Fruit fly (Drosophila melanogaster) whole organism, wandering third instar larva: ENCODE measurements around the gene Odj.

ENCODE experiments used
- Abd-B ChIP-seq: fragments of >200 bp; optimal IDR thresholded peaks from 2 replicates; lab custom pipeline; 2017; ENCODE audit warnings: missing biosample characterization, missing genetic modification characterization
- CG32264 ChIP-seq: fragments of 200-800 bp; sonication (Bioruptor generic); optimal IDR thresholded peaks from 2 replicates; lab custom pipeline; 2016; ENCODE audit warnings: missing biosample characterization, missing genetic modification characterization
- CG9705 ChIP-seq: fragments of 200-800 bp; sonication (Bioruptor generic); optimal IDR thresholded peaks from 2 replicates; lab custom pipeline; 2018; ENCODE audit warnings: missing biosample characterization, mild to moderate bottlenecking, missing genetic modification characterization
- Dfd ChIP-seq: fragments of >200 bp; optimal IDR thresholded peaks from 2 replicates; lab custom pipeline; 2017; ENCODE audit warnings: missing biosample characterization, missing genetic modification characterization
- Dif ChIP-seq: fragments of 200-275, 200-300 bp; sonication (Bioruptor generic); optimal IDR thresholded peaks from 2 replicates; lab custom pipeline; 2018; ENCODE audit warnings: missing biosample characterization, missing genetic modification characterization; ENCODE audit not compliant: partially characterized antibody
- GATAd ChIP-seq: sonication (Bioruptor generic); optimal IDR thresholded peaks from 2 replicates; lab custom pipeline; 2016; ENCODE audit warnings: missing biosample characterization, missing genetic modification characterization
- HLH106 ChIP-seq: fragments of 200-800 bp; optimal IDR thresholded peaks from 3 replicates; lab custom pipeline; 2019; ENCODE audit warnings: missing biosample characterization, mild to moderate bottlenecking, missing genetic modification characterization, moderate library complexity
- Hnf4 ChIP-seq: fragments of 200-800 bp; sonication (Bioruptor generic); optimal IDR thresholded peaks from 2 replicates; lab custom pipeline; 2016; ENCODE audit warnings: missing biosample characterization, mild to moderate bottlenecking, missing genetic modification characterization
- Hr78 ChIP-seq: fragments of >200 bp; optimal IDR thresholded peaks from 2 replicates; lab custom pipeline; 2017; ENCODE audit warnings: missing biosample characterization, missing genetic modification characterization
- Hr83 ChIP-seq: fragments of 200-300 bp; sonication (Bioruptor generic); optimal IDR thresholded peaks from 2 replicates; lab custom pipeline; 2016; ENCODE audit warnings: missing biosample characterization, mild to moderate bottlenecking, missing genetic modification characterization, moderate library complexity; ENCODE audit not compliant: poor library complexity, severe bottlenecking
- Jra ChIP-seq: sonication (Bioruptor generic); optimal IDR thresholded peaks from 2 replicates; lab custom pipeline; 2016; ENCODE audit warnings: missing biosample characterization, missing genetic modification characterization
- Mio ChIP-seq: sonication (Bioruptor generic); optimal IDR thresholded peaks from 2 replicates; lab custom pipeline; 2016; ENCODE audit warnings: missing biosample characterization, missing genetic modification characterization
- Myc ChIP-seq: fragments of >200 bp; optimal IDR thresholded peaks from 2 replicates; lab custom pipeline; 2017
- N ChIP-seq: fragments of >200 bp; optimal IDR thresholded peaks from 2 replicates; lab custom pipeline; 2018; ENCODE audit warnings: missing biosample characterization, missing external identifiers, missing genetic modification characterization
- OdsH ChIP-seq: fragments of 200-800 bp; sonication (Bioruptor generic); optimal IDR thresholded peaks from 2 replicates; lab custom pipeline; 2016; ENCODE audit warnings: missing biosample characterization, mild to moderate bottlenecking, missing genetic modification characterization
- Rel ChIP-seq, 2 experiments: fragments of 200-800 bp; sonication (Bioruptor generic) in 1 of 2; optimal IDR thresholded peaks; 2 replicates in 1 of 2; 3 replicates in 1 of 2; lab custom pipeline; 2016 to 2019; ENCODE audit warnings: mild to moderate bottlenecking in 2 of 2, missing biosample characterization in 2 of 2, missing genetic modification characterization in 2 of 2, moderate library complexity in 1 of 2
- br ChIP-seq: fragments of 200-800 bp; sonication (Bioruptor generic); optimal IDR thresholded peaks from 2 replicates; lab custom pipeline; 2016; ENCODE audit warnings: missing biosample characterization, missing genetic modification characterization
- brk ChIP-seq: fragments of 200-800 bp; sonication (Bioruptor generic); optimal IDR thresholded peaks from 2 replicates; lab custom pipeline; 2016; ENCODE audit warnings: missing biosample characterization, mild to moderate bottlenecking, missing genetic modification characterization
- dl ChIP-seq, 2 experiments: fragments of 175-275, 200-275 bp in 1 of 2; fragments of 200-275 bp in 1 of 2; sonication (Bioruptor generic); optimal IDR thresholded peaks; lab custom pipeline; 2018; ENCODE audit warnings: mild to moderate bottlenecking in 2 of 2, missing biosample characterization in 2 of 2, missing genetic modification characterization in 2 of 2, moderate library complexity in 2 of 2; ENCODE audit not compliant: partially characterized antibody in 2 of 2, insufficient read depth in 1 of 2
- dmrt93B ChIP-seq: fragments of 200-800 bp; sonication (Bioruptor generic); optimal IDR thresholded peaks from 2 replicates; lab custom pipeline; 2018; ENCODE audit warnings: missing biosample characterization, mild to moderate bottlenecking, missing genetic modification characterization
- ey ChIP-seq: fragments of 200-800 bp; sonication (Bioruptor generic); optimal IDR thresholded peaks from 2 replicates; lab custom pipeline; 2016; ENCODE audit warnings: missing biosample characterization, missing genetic modification characterization
- foxo ChIP-seq, 2 experiments: fragments of 200-800 bp; sonication (Bioruptor generic); optimal IDR thresholded peaks; 2 replicates in 1 of 2; 3 replicates in 1 of 2; lab custom pipeline; 2016 to 2017; ENCODE audit warnings: missing biosample characterization in 2 of 2, missing genetic modification characterization in 2 of 2
- h ChIP-seq: fragments of 200-800 bp; sonication (Bioruptor generic); optimal IDR thresholded peaks from 3 replicates; lab custom pipeline; 2016; ENCODE audit warnings: missing biosample characterization, mild to moderate bottlenecking, missing genetic modification characterization
- jim ChIP-seq: fragments of 175-275, 200-325 bp; sonication (Bioruptor generic); optimal IDR thresholded peaks from 2 replicates; lab custom pipeline; 2016; ENCODE audit warnings: missing biosample characterization, mild to moderate bottlenecking, missing genetic modification characterization
- pan ChIP-seq: fragments of >200 bp; optimal IDR thresholded peaks from 2 replicates; lab custom pipeline; 2017
- rgr ChIP-seq: fragments of 200-800 bp; sonication (Bioruptor generic); optimal IDR thresholded peaks from 3 replicates; lab custom pipeline; 2016; ENCODE audit warnings: missing biosample characterization, mild to moderate bottlenecking, missing genetic modification characterization
- sage ChIP-seq: fragments of 200-800 bp; sonication (Bioruptor generic); optimal IDR thresholded peaks from 2 replicates; lab custom pipeline; 2016; ENCODE audit warnings: missing biosample characterization, mild to moderate bottlenecking, missing genetic modification characterization
- sv ChIP-seq: fragments of 200-800 bp; sonication (Bioruptor generic); optimal IDR thresholded peaks from 3 replicates; lab custom pipeline; 2016; ENCODE audit warnings: missing biosample characterization, missing genetic modification characterization
- tai ChIP-seq: sonication (Bioruptor generic); optimal IDR thresholded peaks from 2 replicates; lab custom pipeline; 2016; ENCODE audit warnings: missing biosample characterization, missing genetic modification characterization
- usp ChIP-seq: fragments of >200 bp; optimal IDR thresholded peaks from 2 replicates; lab custom pipeline; 2017; ENCODE audit warnings: missing biosample characterization, missing genetic modification characterization
- woc ChIP-seq: sonication (Bioruptor generic); optimal IDR thresholded peaks from 2 replicates; lab custom pipeline; 2016; ENCODE audit warnings: missing biosample characterization, mild to moderate bottlenecking, missing genetic modification characterization

The Odj gene

DNA sequence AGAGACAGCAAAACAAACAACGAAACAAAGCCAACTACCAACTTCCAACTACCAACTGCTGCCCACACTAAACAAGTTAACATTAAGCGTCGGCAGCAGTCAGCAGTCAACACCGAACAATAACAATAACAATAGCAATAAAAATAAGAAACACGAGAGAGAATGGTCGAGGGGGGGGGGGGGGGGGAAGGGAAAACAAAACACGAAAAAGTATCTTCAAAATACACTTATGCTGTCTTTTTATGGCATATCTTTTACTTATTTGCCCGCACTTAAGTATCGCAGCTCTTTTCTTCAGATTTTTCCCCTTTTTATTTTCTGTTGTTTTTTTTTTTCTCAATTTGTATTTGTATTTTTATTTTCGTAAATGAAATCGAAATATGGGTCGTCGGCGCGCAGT lies 15.7 kb downstream of the Odj start:
- TF ChIP-seq jim (no peak), OdsH (GFP tag; lab: Kevin White, UChicago) (no peak), tai (no peak), dmrt93B (GFP tag; lab: Kevin White, UChicago) (no peak), sv (no peak), ey (GFP tag; lab: Kevin White, UChicago) (no peak), foxo (GFP tag; optimal IDR thresholded peaks at IDR 0.05; lab: Kevin White, UChicago) (no peak), Rel (GFP tag; optimal IDR thresholded peaks at IDR 0.05; lab: Kevin White, UChicago) (no peak), Rel (tag; optimal IDR thresholded peaks at IDR 0.05; lab: Kevin White, UChicago) (no peak), Hr78 (GFP tag; lab: Kevin White, UChicago) (no peak), Dif (GFP tag; lab: Kevin White, UChicago) (no peak), h (no peak), brk (GFP tag; lab: Kevin White, UChicago) (no peak), woc (GFP tag; lab: Kevin White, UChicago) (no peak), usp (no peak), dl (GFP tag; optimal IDR thresholded peaks at IDR 0.05; lab: Kevin White, UChicago; ENCODE audit: insufficient read depth in 1 of 2, partially characterized antibody in 2 of 2) (no peak)
- TF ChIP-seq, all 38 proteins: peak for 0

DNA sequence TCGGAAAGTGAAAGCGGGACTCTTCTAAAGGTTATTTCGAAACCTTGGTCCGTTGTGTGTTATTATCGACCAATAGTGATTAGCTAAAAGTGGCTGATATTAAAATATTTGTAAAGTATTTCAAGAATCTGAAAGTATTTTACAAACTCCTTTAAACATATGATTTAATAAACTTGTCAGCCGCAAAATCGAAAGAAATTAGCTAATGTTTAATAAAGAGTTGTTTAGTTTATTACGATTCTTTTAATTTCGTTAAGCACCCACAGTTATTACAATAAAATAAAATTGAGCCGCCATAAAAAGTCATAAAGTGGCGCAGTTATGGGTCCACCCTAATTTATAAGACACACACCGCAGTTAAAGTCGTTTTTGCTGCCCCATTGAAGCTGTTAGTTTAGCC lies 19.1 kb downstream of the Odj start:
- TF ChIP-seq GATAd (GFP tag; lab: Kevin White, UChicago) (no peak), Dfd (GFP tag; lab: Kevin White, UChicago) (no peak), foxo (GFP tag; optimal IDR thresholded peaks at IDR 0.05; lab: Kevin White, UChicago) (no peak), tai (no peak), Abd-B (GFP tag; lab: Kevin White, UChicago) (no peak), N (GFP tag; lab: Kevin White, UChicago) (no peak), HLH106 (tag; lab: Kevin White, UChicago) (no peak), ey (GFP tag; lab: Kevin White, UChicago) (no peak), Dif (GFP tag; lab: Kevin White, UChicago) (no peak), Hnf4 (GFP tag; lab: Kevin White, UChicago) (no peak), sage (no peak), dl (GFP tag; optimal IDR thresholded peaks at IDR 0.05; lab: Kevin White, UChicago; ENCODE audit: insufficient read depth in 1 of 2, partially characterized antibody in 2 of 2) (no peak), Mio (GFP tag; lab: Kevin White, UChicago) (no peak), OdsH (GFP tag; lab: Kevin White, UChicago) (no peak), woc (GFP tag; lab: Kevin White, UChicago) (no peak), Hr78 (GFP tag; lab: Kevin White, UChicago) (no peak), Hr83 (GFP tag; lab: Kevin White, UChicago) (no peak), CG9705 (GFP tag; lab: Kevin White, UChicago) (no peak), CG32264 (GFP tag; lab: Kevin White, UChicago) (no peak)
- TF ChIP-seq, all 38 proteins: peak for 0

DNA sequence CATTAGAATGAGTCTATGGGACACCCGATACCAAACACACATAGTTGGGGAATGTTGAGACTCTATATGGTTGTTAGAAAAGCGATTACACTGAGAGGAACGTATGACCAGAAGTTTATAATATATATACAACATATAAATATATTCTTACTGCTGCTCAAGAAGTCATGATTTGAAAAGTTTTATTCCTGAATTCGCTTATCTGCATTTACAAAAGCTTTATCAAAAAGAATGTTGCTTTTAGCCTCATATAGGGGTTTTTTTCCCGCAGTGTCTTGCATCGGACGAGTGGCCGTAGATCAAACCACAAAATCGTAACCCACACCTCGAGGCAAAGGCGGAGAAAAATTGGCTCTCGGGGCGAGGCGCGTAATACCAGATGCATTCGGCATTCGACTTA lies 21.2 kb downstream of the Odj start:
- TF ChIP-seq dl (GFP tag; optimal IDR thresholded peaks at IDR 0.05; lab: Kevin White, UChicago; ENCODE audit: insufficient read depth in 1 of 2, partially characterized antibody in 2 of 2): no peak

DNA sequence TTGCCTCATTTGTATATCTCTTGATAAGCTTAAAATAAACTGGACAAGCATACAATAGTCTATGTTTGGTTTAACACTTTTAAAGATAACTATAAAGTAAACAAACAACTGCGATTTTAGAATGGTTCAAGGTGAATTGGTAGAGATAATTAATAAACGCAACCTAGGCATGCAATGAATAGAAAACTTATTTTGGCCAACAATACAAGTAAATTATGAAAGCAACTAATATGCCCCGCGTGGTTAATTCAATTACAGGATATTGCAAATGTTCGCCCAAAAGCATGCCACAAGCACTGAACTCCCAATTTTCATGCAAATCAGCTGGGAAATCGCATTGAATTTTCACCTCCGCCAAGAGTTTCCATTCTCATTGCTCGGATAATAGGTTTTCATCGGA lies 24.8 kb downstream of the Odj start:
- TF ChIP-seq Jra (GFP tag; lab: Kevin White, UChicago) (no peak), sage (no peak), Hr83 (GFP tag; lab: Kevin White, UChicago) (no peak), OdsH (GFP tag; lab: Kevin White, UChicago) (no peak), brk (GFP tag; lab: Kevin White, UChicago) (no peak), Abd-B (GFP tag; lab: Kevin White, UChicago) (no peak), rgr (GFP tag; lab: Kevin White, UChicago) (no peak), Dfd (GFP tag; lab: Kevin White, UChicago) (no peak), foxo (GFP tag; optimal IDR thresholded peaks at IDR 0.05; lab: Kevin White, UChicago) (no peak), usp (no peak), br (GFP tag; lab: Kevin White, UChicago) (no peak), pan (lab: Kevin White, UChicago) (no peak), Hnf4 (GFP tag; lab: Kevin White, UChicago) (no peak), HLH106 (tag; lab: Kevin White, UChicago) (no peak)
- TF ChIP-seq, all 38 proteins: peak for 0

DNA sequence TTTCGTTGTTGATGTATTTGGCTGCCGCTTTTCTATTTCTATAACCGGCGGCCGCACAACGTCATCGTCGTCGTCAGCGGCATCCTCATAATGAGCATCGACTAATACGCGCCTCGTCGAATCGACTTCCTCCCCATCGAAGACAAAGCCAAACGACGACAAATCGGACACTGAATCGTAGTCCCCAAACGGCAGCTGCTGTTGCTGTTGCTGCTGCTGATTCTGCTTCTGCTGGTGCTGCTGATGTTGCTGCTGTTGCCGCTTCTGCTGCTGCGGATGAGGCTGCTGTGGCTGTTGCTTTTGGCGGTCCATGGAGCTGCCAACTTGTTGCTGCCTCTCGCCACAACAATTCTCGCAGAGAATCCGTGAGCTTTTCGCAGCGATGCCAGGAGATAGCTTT lies 25.9 kb downstream of the Odj start:
- no peak for TF ChIP-seq Myc (lab: Kevin White, UChicago)
- peak; percentile 4 for TF ChIP-seq Dfd (GFP tag; lab: Kevin White, UChicago)
